Worm (Caenorhabditis elegans): ENCODE measurements around the gene R02F2.1.

ce11 chrIII:5521930-5522329 is 20.2 kb downstream of the R02F2.1 start, which contains the start of gene D1044.4:
- TF ChIP-seq cog-1 (tag; optimal IDR thresholded peaks at IDR 0.05) (no peak), ztf-23 (GFP tag; IDR thresholded peaks at IDR 0.05) (no peak), flt-1 (GFP tag; IDR thresholded peaks at IDR 0.05) (no peak), klf-2 (GFP tag; conservative IDR thresholded peaks at IDR 0.05) (no peak), tab-1 (GFP tag; IDR thresholded peaks at IDR 0.05) (no peak), med-1 (GFP tag; optimal IDR thresholded peaks at IDR 0.05; ENCODE audit: insufficient read depth) (no peak), ztf-29 (GFP tag; IDR thresholded peaks at IDR 0.05) (no peak)
